Worm (Caenorhabditis elegans) whole organism, L3 larva: ENCODE results near the gene ZK218.1.

Source experiments
- R02D3.7 ChIP-seq: fragments of 150-350 bp; optimal IDR thresholded peaks from 2 replicates; lab custom pipeline; 2014; ENCODE audit warnings: missing biosample characterization, missing genetic modification characterization
- aly-2 ChIP-seq: fragments of 150-350 bp; optimal IDR thresholded peaks from 2 replicates; lab custom pipeline; 2014; ENCODE audit warnings: missing biosample characterization, missing genetic modification characterization
- ama-1 ChIP-seq: fragments of 150-350 bp; optimal IDR thresholded peaks from 2 replicates; lab custom pipeline; 2018
- ceh-16 ChIP-seq: sonication (generic microtip); optimal IDR thresholded peaks from 2 replicates; lab custom pipeline; 2017; ENCODE audit warnings: missing biosample characterization, missing genetic modification characterization
- ceh-28 ChIP-seq: fragments of 150-350 bp; optimal IDR thresholded peaks from 2 replicates; lab custom pipeline; 2014; ENCODE audit warnings: missing biosample characterization, missing genetic modification reagents, missing genetic modification characterization
- ceh-82 ChIP-seq: fragments of 150-350 bp; optimal IDR thresholded peaks from 2 replicates; lab custom pipeline; 2014; ENCODE audit warnings: missing biosample characterization, missing genetic modification characterization
- egl-27 ChIP-seq: sonication (generic microtip); optimal IDR thresholded peaks from 4 replicates; lab custom pipeline; 2017; ENCODE audit warnings: missing biosample characterization, missing genetic modification reagents, missing genetic modification characterization
- egl-5 ChIP-seq: fragments of 150-350 bp; optimal IDR thresholded peaks from 2 replicates; lab custom pipeline; 2017; ENCODE audit warnings: missing biosample characterization, missing genetic modification reagents, missing genetic modification characterization, inconsistent platforms
- elt-1 ChIP-seq: fragments of 150-350 bp; optimal IDR thresholded peaks from 2 replicates; lab custom pipeline; 2014; ENCODE audit warnings: missing biosample characterization, missing genetic modification characterization
- elt-3 ChIP-seq, 3 experiments: fragments of 150-350 bp in 1 of 3; sonication (generic microtip) in 2 of 3; optimal IDR thresholded peaks; 2 replicates in 2 of 3; 4 replicates in 1 of 3; lab custom pipeline; 2014 to 2017; ENCODE audit warnings: missing biosample characterization in 3 of 3, missing genetic modification characterization in 3 of 3
- eor-1 ChIP-seq, 2 experiments: fragments of 150-350 bp; optimal IDR thresholded peaks; 2 replicates each; lab custom pipeline; 2014 to 2018; ENCODE audit warnings: missing biosample characterization in 2 of 2, missing genetic modification characterization in 2 of 2
- fkh-10 ChIP-seq: sonication (generic microtip); optimal IDR thresholded peaks from 2 replicates; lab custom pipeline; 2017; ENCODE audit warnings: missing biosample characterization, missing genetic modification reagents, missing genetic modification characterization
- fkh-2 ChIP-seq: fragments of 150-350 bp; optimal IDR thresholded peaks from 2 replicates; lab custom pipeline; 2014; ENCODE audit warnings: missing biosample characterization, missing genetic modification reagents, missing genetic modification characterization
- fos-1 ChIP-seq: fragments of 150-350 bp; optimal IDR thresholded peaks from 2 replicates; lab custom pipeline; 2014; ENCODE audit warnings: missing biosample characterization, missing genetic modification characterization
- hmg-11 ChIP-seq: sonication (generic microtip); optimal IDR thresholded peaks from 2 replicates; lab custom pipeline; 2016; ENCODE audit warnings: missing genetic modification characterization, missing compliant biosample characterization
- lin-15B ChIP-seq: fragments of 150-350 bp; optimal IDR thresholded peaks from 2 replicates; lab custom pipeline; 2014; ENCODE audit warnings: missing biosample characterization, missing genetic modification characterization
- lsy-12 ChIP-seq: sonication (generic microtip); optimal IDR thresholded peaks from 2 replicates; lab custom pipeline; 2016; ENCODE audit warnings: mild to moderate bottlenecking, missing genetic modification characterization, missing compliant biosample characterization
- mdl-1 ChIP-seq: fragments of 150-350 bp; optimal IDR thresholded peaks from 2 replicates; lab custom pipeline; 2014; ENCODE audit warnings: missing biosample characterization, missing genetic modification characterization
- mml-1 ChIP-seq: fragments of 150-350 bp; sonication (generic microtip); optimal IDR thresholded peaks from 3 replicates; lab custom pipeline; 2014; ENCODE audit warnings: missing biosample characterization, missing genetic modification characterization
- nfya-1 ChIP-seq: sonication (generic microtip); optimal IDR thresholded peaks from 2 replicates; lab custom pipeline; 2017; ENCODE audit warnings: missing genetic modification characterization, mild to moderate bottlenecking, missing compliant biosample characterization, antibody characterized with exemption, moderate library complexity; ENCODE audit not compliant: insufficient read depth
- nhr-11 ChIP-seq: fragments of 150-350 bp; optimal IDR thresholded peaks from 2 replicates; lab custom pipeline; 2014; ENCODE audit warnings: missing biosample characterization, missing genetic modification characterization
- nhr-12 ChIP-seq: fragments of 150-350 bp; optimal IDR thresholded peaks from 2 replicates; lab custom pipeline; 2014; ENCODE audit warnings: missing biosample characterization, missing genetic modification characterization
- nhr-23 ChIP-seq: fragments of 150-350 bp; optimal IDR thresholded peaks from 2 replicates; lab custom pipeline; 2014; ENCODE audit warnings: missing biosample characterization, missing genetic modification reagents, missing genetic modification characterization
- nhr-237 ChIP-seq: fragments of 150-350 bp; optimal IDR thresholded peaks from 2 replicates; lab custom pipeline; 2014; ENCODE audit warnings: missing biosample characterization, missing genetic modification characterization
- nhr-25 ChIP-seq: sonication (generic microtip); optimal IDR thresholded peaks from 2 replicates; lab custom pipeline; 2017; ENCODE audit warnings: missing biosample characterization, missing genetic modification characterization
- nhr-28 ChIP-seq: fragments of 150-350 bp; optimal IDR thresholded peaks from 2 replicates; lab custom pipeline; 2014; ENCODE audit warnings: missing biosample characterization, missing genetic modification characterization
- nhr-43 ChIP-seq: sonication (generic microtip); optimal IDR thresholded peaks from 2 replicates; lab custom pipeline; 2016; ENCODE audit warnings: mild to moderate bottlenecking, missing genetic modification characterization, missing compliant biosample characterization; ENCODE audit not compliant: poor library complexity, severe bottlenecking
- nhr-67 ChIP-seq: fragments of 150-350 bp; optimal IDR thresholded peaks from 2 replicates; lab custom pipeline; 2014; ENCODE audit warnings: missing biosample characterization, missing genetic modification characterization
- nhr-76 ChIP-seq: fragments of 150-350 bp; sonication (generic microtip); optimal IDR thresholded peaks from 5 replicates; lab custom pipeline; 2014; ENCODE audit warnings: missing biosample characterization, missing genetic modification characterization
- nhr-77 ChIP-seq: fragments of 150-350 bp; optimal IDR thresholded peaks from 2 replicates; lab custom pipeline; 2014; ENCODE audit warnings: missing biosample characterization, missing genetic modification characterization
- pqm-1 ChIP-seq: fragments of 150-350 bp; optimal IDR thresholded peaks from 2 replicates; lab custom pipeline; 2017; ENCODE audit warnings: missing biosample characterization, missing genetic modification characterization, inconsistent platforms
- sea-2 ChIP-seq: fragments of 150-350 bp; sonication (generic microtip); optimal IDR thresholded peaks from 4 replicates; lab custom pipeline; 2014; ENCODE audit warnings: missing biosample characterization, missing genetic modification reagents, missing genetic modification characterization
- skn-1 ChIP-seq: fragments of 150-350 bp; optimal IDR thresholded peaks from 2 replicates; lab custom pipeline; 2014; ENCODE audit warnings: missing biosample characterization, missing genetic modification characterization
- snpc-4 ChIP-seq: fragments of 150-350 bp; optimal IDR thresholded peaks from 2 replicates; lab custom pipeline; 2014; ENCODE audit warnings: missing biosample characterization, missing genetic modification characterization
- unc-39 ChIP-seq: sonication (generic microtip); optimal IDR thresholded peaks from 4 replicates; lab custom pipeline; 2017; ENCODE audit warnings: missing biosample characterization, missing genetic modification characterization
- zag-1 ChIP-seq: fragments of 150-350 bp; optimal IDR thresholded peaks from 2 replicates; lab custom pipeline; 2014; ENCODE audit warnings: missing biosample characterization, missing genetic modification characterization
- ztf-11 ChIP-seq: fragments of 150-350 bp; optimal IDR thresholded peaks from 2 replicates; lab custom pipeline; 2014; ENCODE audit warnings: missing biosample characterization, missing genetic modification characterization
- ztf-4 ChIP-seq: fragments of 150-350 bp; optimal IDR thresholded peaks from 2 replicates; lab custom pipeline; 2014; ENCODE audit warnings: missing biosample characterization, missing genetic modification characterization

Gene ZK218.1

ce11 chrV:17092262-17092661 is at the start of gene ZK218.1:
Gene ZK218.1, plus strand, starts transcription at chrV:17092562.
- TF ChIP-seq nhr-23 (no peak), nhr-76 (tag; lab: Kevin White, UChicago) (no peak), lin-15B (tag; lab: Kevin White, UChicago) (no peak), ztf-11 (no peak), elt-1 (tag; lab: Kevin White, UChicago) (no peak), ztf-4 (tag; lab: Kevin White, UChicago) (no peak), eor-1 (tag; optimal IDR thresholded peaks at IDR 0.05; lab: Kevin White, UChicago) (no peak), skn-1 (tag; lab: Kevin White, UChicago) (no peak), nhr-237 (tag; lab: Kevin White, UChicago) (no peak), egl-5 (tag; lab: Kevin White, UChicago) (no peak), nhr-12 (tag; lab: Kevin White, UChicago) (no peak), nfya-1 (tag; lab: Kevin White, UChicago) (no peak)

DNA sequence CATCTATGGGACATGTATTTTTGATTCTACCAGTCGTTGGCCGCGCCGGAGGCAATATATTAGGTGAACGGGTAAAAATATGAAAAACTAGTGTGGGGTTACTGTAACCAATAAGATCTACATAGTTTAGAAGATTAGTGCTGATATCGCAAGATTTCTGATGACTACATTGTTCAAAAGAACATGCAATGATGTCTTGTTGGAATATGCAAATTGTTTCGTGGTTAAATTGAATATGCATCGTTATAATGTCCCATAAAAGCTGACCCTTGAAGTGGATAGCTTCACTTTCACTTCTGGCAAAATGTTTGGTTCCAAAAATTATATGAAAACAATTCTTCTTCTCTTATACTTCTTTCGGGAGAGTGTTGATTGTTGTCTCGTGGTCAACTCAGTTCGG is 47.9 kb upstream of the ZK218.1 start, which contains the start of gene F28B1.2:
Gene F28B1.2 (plus strand): TSS at position 301 of the 400 bp plus-strand sequence.
- TF ChIP-seq fos-1 (tag; lab: Kevin White, UChicago) = no peak
- no peak for TF ChIP-seq nhr-77 (tag; lab: Kevin White, UChicago)
- TF ChIP-seq mdl-1 (tag; lab: Kevin White, UChicago) = no peak
- TF ChIP-seq fkh-10 = no peak
- no peak for TF ChIP-seq R02D3.7 (tag; lab: Kevin White, UChicago)
- no peak for TF ChIP-seq fkh-2 (tag; lab: Kevin White, UChicago)
- no peak for TF ChIP-seq snpc-4 (tag; lab: Kevin White, UChicago)
- TF ChIP-seq elt-3 (tag; optimal IDR thresholded peaks at IDR 0.05; lab: Kevin White, UChicago) = no peak
- TF ChIP-seq lsy-12 (tag; lab: Kevin White, UChicago) = no peak
- TF ChIP-seq nhr-43 (tag; lab: Kevin White, UChicago) = no peak
- no peak for TF ChIP-seq nhr-25 (tag; lab: Kevin White, UChicago)
- no peak for TF ChIP-seq aly-2 (tag; lab: Kevin White, UChicago)
- no peak for TF ChIP-seq eor-1 (tag; optimal IDR thresholded peaks at IDR 0.05; lab: Kevin White, UChicago)
- TF ChIP-seq unc-39 (tag; lab: Kevin White, UChicago) = no peak
- TF ChIP-seq sea-2 (GFP tag; lab: Kevin White, UChicago) = no peak
- no peak for TF ChIP-seq ama-1
- no peak for TF ChIP-seq nhr-28 (tag; lab: Kevin White, UChicago)

- TF ChIP-seq ceh-16 (tag; lab: Kevin White, UChicago) = no peak
- TF ChIP-seq unc-39 (tag; lab: Kevin White, UChicago) = no peak
- TF ChIP-seq skn-1 (tag; lab: Kevin White, UChicago) = no peak
Measured at ce11 chrV:17059987-17060386, 32.4 kb upstream of the ZK218.1 start, which contains the start of gene sri-66. Gene sri-66, plus strand, starts transcription at chrV:17060287.

- no peak for TF ChIP-seq nhr-25 (tag; lab: Kevin White, UChicago)
- no peak for TF ChIP-seq fos-1 (tag; lab: Kevin White, UChicago)
- TF ChIP-seq ceh-82 (tag; lab: Kevin White, UChicago) = no peak
- no peak for TF ChIP-seq egl-5 (tag; lab: Kevin White, UChicago)
- no peak for TF ChIP-seq unc-39 (tag; lab: Kevin White, UChicago)
- no peak for TF ChIP-seq lin-15B (tag; lab: Kevin White, UChicago)
- TF ChIP-seq zag-1 (tag; lab: Kevin White, UChicago) = no peak
- no peak for TF ChIP-seq mml-1 (tag; lab: Kevin White, UChicago)
- no peak for TF ChIP-seq nfya-1 (tag; lab: Kevin White, UChicago)
Measured at ce11 chrV:17061585-17061984, 30.8 kb upstream of the ZK218.1 start, which contains the start of gene F28B1.9. Gene F28B1.9, plus strand, starts transcription at chrV:17061885.

DNA sequence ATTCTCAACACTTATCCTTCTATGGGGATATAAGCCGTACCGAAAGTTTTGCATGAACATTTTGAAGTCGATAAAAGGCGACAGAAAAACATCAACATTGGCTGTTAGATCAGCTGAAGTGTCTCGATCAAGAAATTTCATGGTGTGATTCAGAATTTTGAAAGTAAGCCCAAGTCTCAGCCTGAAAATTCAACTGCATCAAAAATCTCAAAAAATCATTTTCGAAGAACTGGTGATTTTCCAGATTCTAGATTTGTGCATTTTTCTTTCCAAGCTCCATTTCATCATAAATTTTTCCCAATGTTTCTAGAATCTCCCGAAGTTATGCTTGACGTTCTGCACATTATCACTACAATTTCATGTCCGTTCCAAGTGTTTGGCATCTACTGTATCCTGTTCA is 27.7 kb upstream of the ZK218.1 start, which contains the start of gene srh-255:
Gene srh-255 (plus strand): TSS at position 301 of the 400 bp plus-strand sequence.
- TF ChIP-seq elt-3 (tag; optimal IDR thresholded peaks at IDR 0.05; lab: Kevin White, UChicago) = no peak
- TF ChIP-seq nhr-11 (tag; lab: Kevin White, UChicago) = no peak
- no peak for TF ChIP-seq lin-15B (tag; lab: Kevin White, UChicago)
- TF ChIP-seq nfya-1 (tag; lab: Kevin White, UChicago) = no peak
- TF ChIP-seq ceh-28 (tag; lab: Kevin White, UChicago) = no peak
- TF ChIP-seq mml-1 (tag; lab: Kevin White, UChicago) = no peak
- TF ChIP-seq nhr-12 (tag; lab: Kevin White, UChicago) = no peak
- no peak for TF ChIP-seq pqm-1 (tag; lab: Kevin White, UChicago)
- TF ChIP-seq R02D3.7 (tag; lab: Kevin White, UChicago) = no peak
- no peak for TF ChIP-seq nhr-77 (tag; lab: Kevin White, UChicago)
- TF ChIP-seq ztf-4 (tag; lab: Kevin White, UChicago) = no peak
- TF ChIP-seq skn-1 (tag; lab: Kevin White, UChicago) = no peak
- no peak for TF ChIP-seq ama-1
- TF ChIP-seq hmg-11 = no peak
- no peak for TF ChIP-seq nhr-67 (tag; lab: Kevin White, UChicago)
- no peak for TF ChIP-seq aly-2 (tag; lab: Kevin White, UChicago)
- TF ChIP-seq nhr-237 (tag; lab: Kevin White, UChicago) = no peak
- no peak for TF ChIP-seq egl-27
- TF ChIP-seq ceh-82 (tag; lab: Kevin White, UChicago) = no peak
- TF ChIP-seq nhr-43 (tag; lab: Kevin White, UChicago) = no peak
- TF ChIP-seq, all 47 proteins: peak for 0
